Worm (Caenorhabditis elegans): ENCODE results near the gene R02D5.4.
"Not testable (repeated sequence)": the region's sequence is repeated elsewhere in the genome, so short reads cannot be mapped to it uniquely, and the experiment has no call there.

Gene R02D5.4

ce11 chrV:14476680-14477079 is 7.8 kb downstream of the R02D5.4 start, which contains the start of gene clec-54:
TSS of gene clec-54 (plus strand) at chrV:14476903.
- TF ChIP-seq unc-62 (GFP tag; optimal IDR thresholded peaks at IDR 0.05): no peak

DNA sequence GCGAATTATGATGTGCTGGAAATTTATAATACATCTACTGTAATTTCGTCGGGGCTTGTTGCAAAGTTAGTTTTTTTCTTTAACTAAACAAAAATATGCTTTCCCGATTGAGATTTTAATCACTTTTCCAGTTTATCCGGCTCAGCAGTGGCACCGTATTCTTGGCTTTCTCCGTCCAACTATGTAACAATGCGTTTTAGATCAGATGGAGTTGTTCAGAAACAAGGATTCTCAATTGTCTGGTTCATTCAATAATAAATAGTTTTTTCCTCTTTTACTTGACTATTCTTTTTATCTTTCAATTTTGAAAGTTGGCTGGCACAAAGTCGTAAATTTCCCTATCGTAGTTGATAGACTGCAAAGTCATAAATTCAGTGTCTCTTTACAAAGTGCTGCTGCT is 10.4 kb downstream of the R02D5.4 start, which contains the start of gene clec-56:
Gene clec-56, plus strand, starts transcription at position 301 of the 400 bp plus-strand sequence.
- TF ChIP-seq unc-62 (GFP tag; optimal IDR thresholded peaks at IDR 0.05): no peak

DNA sequence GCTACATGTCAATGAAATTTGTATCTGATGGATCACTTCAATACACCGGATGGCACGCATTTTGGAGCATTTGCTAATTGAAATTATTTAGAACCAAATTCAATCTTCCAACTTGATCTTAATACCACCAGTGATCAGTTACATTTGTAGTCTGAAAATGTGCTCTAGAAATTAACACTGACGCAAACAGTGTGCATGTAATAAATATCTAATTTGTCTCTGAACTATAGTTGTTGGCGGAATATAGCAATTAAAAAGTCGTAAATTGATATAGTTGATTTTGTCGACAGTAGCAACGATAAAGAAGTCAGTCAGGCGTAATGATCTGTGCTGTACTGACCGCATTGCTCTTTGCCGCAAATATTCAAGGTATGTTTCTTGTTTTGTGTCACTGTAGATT is 12.3 kb downstream of the R02D5.4 start, which contains the start of gene clec-227:
Gene clec-227, plus strand, starts transcription at position 301 of the 400 bp plus-strand sequence.
- TF ChIP-seq unc-62 (GFP tag; optimal IDR thresholded peaks at IDR 0.05): no peak

DNA sequence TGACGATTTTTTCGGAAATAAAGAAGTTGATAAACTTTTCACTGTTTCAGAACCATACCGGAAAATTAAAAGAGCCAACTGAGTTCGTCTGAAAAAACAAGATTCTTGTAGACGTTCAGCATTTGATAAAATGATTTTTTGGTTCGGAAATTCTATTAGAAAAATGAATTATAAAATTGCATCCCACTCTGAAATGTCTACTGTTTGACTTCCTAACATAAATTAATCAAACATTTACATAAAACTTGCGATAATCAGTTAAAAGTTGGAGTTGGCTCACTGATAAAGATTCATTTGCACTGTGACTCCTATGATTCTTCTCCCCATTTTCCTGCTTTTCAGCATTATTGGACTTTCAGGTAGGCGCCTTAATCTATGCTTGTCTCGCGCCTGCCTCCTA is 15.6 kb downstream of the R02D5.4 start, which contains the start of gene clec-57:
Gene clec-57, plus strand, starts transcription at position 301 of the 400 bp plus-strand sequence.
- TF ChIP-seq unc-62 (GFP tag; optimal IDR thresholded peaks at IDR 0.05): no peak

DNA sequence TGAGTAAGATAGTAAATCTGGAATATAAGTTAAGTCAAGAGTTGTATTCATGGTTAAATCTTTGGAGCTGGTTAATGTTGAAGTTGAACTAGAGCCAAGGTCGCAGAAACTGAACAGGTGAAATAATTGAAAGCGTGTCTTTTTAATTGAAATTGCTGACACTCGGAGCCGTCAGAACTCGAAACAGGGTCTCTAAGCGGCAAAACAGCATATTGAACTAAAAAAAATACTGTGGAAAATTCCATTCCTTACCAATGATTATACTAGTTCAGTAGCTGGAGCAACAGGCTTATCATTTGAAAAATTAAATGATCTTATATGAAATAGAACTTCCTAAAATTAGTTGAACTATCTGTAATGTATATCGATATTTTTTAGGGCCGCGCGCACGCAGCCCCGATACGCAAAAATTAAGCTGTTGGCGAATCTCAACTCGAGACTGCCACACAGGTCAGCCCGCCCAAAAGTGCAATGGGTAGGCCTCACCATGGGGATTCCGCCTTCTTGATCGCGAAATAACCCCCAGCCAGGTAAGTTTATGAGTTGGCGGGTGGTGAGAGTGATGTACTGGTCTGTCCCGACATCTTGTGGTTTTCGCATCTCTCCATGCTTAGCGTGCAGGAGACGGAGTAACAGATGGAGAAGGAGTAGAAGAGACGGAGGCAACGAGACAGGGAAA is 16.1 kb downstream of the R02D5.4 start, which contains the start of gene srz-97:
Gene srz-97, minus strand, starts transcription at position 51 of the 679 bp plus-strand sequence.
- no peak for TF ChIP-seq unc-62 (GFP tag; optimal IDR thresholded peaks at IDR 0.05)

- no peak for TF ChIP-seq unc-62 (GFP tag; optimal IDR thresholded peaks at IDR 0.05)
These were observed 20.1 kb downstream of the R02D5.4 start, which contains the start of gene F08H9.4 for ce11 chrV:14464368-14464767. TSS of gene F08H9.4 (minus strand) at chrV:14464428.

- TF ChIP-seq unc-62 (GFP tag; optimal IDR thresholded peaks at IDR 0.05): not testable (repeated sequence)
These were observed 21.4 kb downstream of the R02D5.4 start, which contains the start of gene F08H9.3 for ce11 chrV:14463087-14463486. TSS of gene F08H9.3 (minus strand) at chrV:14463338.

- TF ChIP-seq unc-62 (GFP tag; optimal IDR thresholded peaks at IDR 0.05): no peak
These were observed 21.8 kb downstream of the R02D5.4 start for ce11 chrV:14462653-14463052.

ce11 chrV:14460615-14461102 is 23.8 kb downstream of the R02D5.4 start, which contains the start of gene F08H9.2:
TSS of gene F08H9.2 (plus strand) at chrV:14460665.
- TF ChIP-seq unc-62 (GFP tag; optimal IDR thresholded peaks at IDR 0.05): no peak

- no peak for TF ChIP-seq unc-62 (GFP tag; optimal IDR thresholded peaks at IDR 0.05)
These were observed 24.4 kb downstream of the R02D5.4 start for ce11 chrV:14460122-14460521.

- no peak for TF ChIP-seq unc-62 (GFP tag; optimal IDR thresholded peaks at IDR 0.05)
These were observed 27.4 kb downstream of the R02D5.4 start, which contains the start of gene coh-3 for ce11 chrV:14457070-14457469. TSS of gene coh-3 (plus strand) at chrV:14457422.

DNA sequence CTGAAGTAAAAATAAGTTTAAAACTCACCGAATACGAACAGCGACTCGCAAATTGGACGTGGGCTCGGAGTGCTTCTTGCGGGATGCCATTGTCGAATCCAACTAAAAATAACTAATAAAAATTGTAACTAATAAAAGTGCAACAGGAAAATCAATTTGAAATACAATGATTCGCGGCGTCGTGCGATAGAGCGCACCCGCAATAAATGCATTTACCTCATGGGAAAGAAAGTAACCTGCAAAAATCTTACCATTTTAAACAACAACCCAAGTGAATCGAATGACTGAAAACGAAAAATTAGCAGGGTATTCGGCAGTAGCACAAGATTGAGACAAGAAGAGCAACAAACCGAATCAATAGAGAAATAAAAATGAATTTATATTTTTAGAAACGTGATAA is 27.9 kb downstream of the R02D5.4 start, which contains the start of gene bmk-1:
Gene bmk-1, minus strand, starts transcription at position 359 of the 400 bp plus-strand sequence.
- TF ChIP-seq unc-62 (GFP tag; optimal IDR thresholded peaks at IDR 0.05): no peak

- no peak for TF ChIP-seq unc-62 (GFP tag; optimal IDR thresholded peaks at IDR 0.05)
These were observed 35.1 kb downstream of the R02D5.4 start, which contains the start of gene F23B12.7 for ce11 chrV:14449397-14449796. TSS of gene F23B12.7 (plus strand) at chrV:14449697.

DNA sequence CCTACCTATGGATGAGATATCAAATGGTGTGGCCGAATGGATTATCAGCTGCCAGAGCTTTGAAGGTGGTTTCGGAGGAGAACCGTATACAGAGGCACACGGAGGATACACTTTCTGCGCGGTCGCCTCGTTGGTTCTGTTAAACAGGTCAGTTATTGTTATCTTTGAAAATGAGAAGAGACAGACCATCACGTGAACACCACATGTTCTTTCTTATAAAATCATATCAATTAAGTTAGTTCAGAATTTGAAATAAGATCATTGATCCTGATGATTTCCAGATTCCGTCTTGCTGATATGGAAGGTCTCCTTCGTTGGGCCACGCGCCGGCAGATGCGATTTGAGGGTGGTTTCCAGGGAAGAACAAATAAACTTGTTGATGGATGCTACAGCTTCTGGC is 35.8 kb downstream of the R02D5.4 start:
- no peak for TF ChIP-seq unc-62 (GFP tag; optimal IDR thresholded peaks at IDR 0.05)

DNA sequence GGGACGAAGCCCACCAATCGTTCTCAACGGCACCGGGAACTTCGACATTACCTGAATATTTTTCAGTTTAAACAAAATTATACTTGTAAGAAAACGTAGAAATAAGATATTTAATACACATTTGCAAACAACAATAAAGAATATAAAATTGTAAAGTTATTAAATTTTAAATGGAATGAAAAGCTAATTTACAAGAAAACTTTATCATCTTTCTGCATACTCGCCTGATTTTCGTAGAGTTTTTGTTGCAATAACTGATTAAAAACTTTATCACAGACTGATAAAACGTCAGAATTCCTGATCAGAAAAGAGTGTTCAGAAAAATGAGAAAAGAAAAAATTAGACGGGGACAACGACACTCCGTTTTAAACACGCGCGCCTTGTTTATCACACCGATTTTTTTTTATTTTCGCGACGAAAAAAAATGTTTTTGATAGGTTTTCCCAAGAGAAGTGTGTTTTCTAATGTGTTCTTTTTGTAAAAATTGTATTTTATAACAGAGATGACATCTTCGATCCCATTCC is 37.2 kb downstream of the R02D5.4 start, which contains the start of the genes dlat-1 and fntb-1:
Gene dlat-1, minus strand, starts transcription at position 51 of the 524 bp plus-strand sequence.
Gene fntb-1, plus strand, starts transcription at position 412 of the 524 bp plus-strand sequence.
- TF ChIP-seq unc-62 (GFP tag; optimal IDR thresholded peaks at IDR 0.05): no peak

DNA sequence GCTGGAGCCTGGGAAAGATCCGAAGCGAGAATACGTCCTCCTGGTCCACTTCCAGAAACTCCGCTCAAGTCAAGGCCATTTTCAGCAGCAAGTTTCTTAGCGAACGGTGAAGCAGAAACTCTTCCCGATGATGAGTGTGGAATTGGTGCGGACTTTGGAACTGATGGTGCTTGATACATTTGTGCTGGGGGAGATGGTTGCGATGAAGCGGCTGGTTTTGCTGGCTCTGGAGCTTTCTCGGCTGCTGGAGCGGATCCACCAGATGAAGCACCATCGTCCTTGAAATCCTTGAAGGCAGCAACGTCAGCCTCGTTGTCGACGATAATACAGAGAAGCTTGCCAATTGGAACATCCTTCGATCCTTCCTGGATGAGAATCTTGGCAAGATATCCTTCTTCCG is 38.0 kb downstream of the R02D5.4 start:
- no peak for TF ChIP-seq unc-62 (GFP tag; optimal IDR thresholded peaks at IDR 0.05)
